Fruit fly (Drosophila melanogaster): ENCODE results near the gene CG2680.

The CG2680 gene

dm6 chrX:2703693-2704092 lies 3.5 kb downstream of the CG2680 start, which contains the start of gene Ugalt (continued):
- peak; percentile 100 for TF ChIP-seq lilli (GFP tag; optimal IDR thresholded peaks at IDR 0.05)
- 0 out of 2 replicates have a peak, but pooled peaks have one; percentile 27 for TF ChIP-seq nerfin-2 (GFP tag; IDR thresholded peaks at IDR 0.05; ENCODE audit: partially characterized antibody)
- TF ChIP-seq tll (GFP tag; optimal IDR thresholded peaks at IDR 0.05) = peak in 1 of 2 experiments; percentile 95
- TF ChIP-seq pb (GFP tag; optimal IDR thresholded peaks at IDR 0.05) = peak; percentile 100
- TF ChIP-seq CG10959 (GFP tag; IDR thresholded peaks at IDR 0.05) = peak; percentile 100
- peak; percentile 100 for TF ChIP-seq Meics (GFP tag; optimal IDR thresholded peaks at IDR 0.05)
- peak; percentile 96 for TF ChIP-seq Nf-YC (tag; optimal IDR thresholded peaks at IDR 0.05)
- TF ChIP-seq Rx (GFP tag; IDR thresholded peaks at IDR 0.05) = peak; percentile 100
- peak; percentile 100 for TF ChIP-seq CG13424 (tag; optimal IDR thresholded peaks at IDR 0.05)
- no peak for TF ChIP-seq Tbp (GFP tag; optimal IDR thresholded peaks at IDR 0.05)
- TF ChIP-seq kah (GFP tag; optimal IDR thresholded peaks at IDR 0.05) = peak; percentile 100
- peak; percentile 100 for TF ChIP-seq bcd (GFP tag; optimal IDR thresholded peaks at IDR 0.05)
- peak; percentile 94 for TF ChIP-seq CG30020 (tag; optimal IDR thresholded peaks at IDR 0.05)
- TF ChIP-seq CG32532 (GFP tag; IDR thresholded peaks at IDR 0.05) = peak; percentile 100
- TF ChIP-seq NC2β (GFP tag; optimal IDR thresholded peaks at IDR 0.05) = peak; percentile 100
- TF ChIP-seq wek (GFP tag; optimal IDR thresholded peaks at IDR 0.05) = peak; percentile 100
- peak; percentile 100 for TF ChIP-seq CG18764 (GFP tag; optimal IDR thresholded peaks at IDR 0.05)
- TF ChIP-seq Opbp (GFP tag; IDR thresholded peaks at IDR 0.05; ENCODE audit: partially characterized antibody) = peak; percentile 51; the same call in 1 of the 3 replicates
- peak; percentile 100 for TF ChIP-seq pnt (GFP tag; optimal IDR thresholded peaks at IDR 0.05)
- TF ChIP-seq CG17385 (GFP tag; optimal IDR thresholded peaks at IDR 0.05) = peak; percentile 100
- peak; percentile 100 for TF ChIP-seq fu2 (GFP tag; optimal IDR thresholded peaks at IDR 0.05)
- peak; percentile 100 for TF ChIP-seq Ptx1 (GFP tag; IDR thresholded peaks at IDR 0.05)
- TF ChIP-seq bbx (GFP tag; IDR thresholded peaks at IDR 0.05; ENCODE audit: partially characterized antibody) = peak; percentile 51
- TF ChIP-seq CG7271 (tag; optimal IDR thresholded peaks at IDR 0.05) = peak; percentile 100
- peak; percentile 100 for TF ChIP-seq ERR (GFP tag; optimal IDR thresholded peaks at IDR 0.05)
- no peak for TF ChIP-seq h (optimal IDR thresholded peaks at IDR 0.05)
- TF ChIP-seq Dad (GFP tag; optimal IDR thresholded peaks at IDR 0.05) = peak; percentile 100
- TF ChIP-seq CG7928 (GFP tag; optimal IDR thresholded peaks at IDR 0.05) = peak; percentile 96
- peak; percentile 100 for TF ChIP-seq Antp (GFP tag; optimal IDR thresholded peaks at IDR 0.05)
- TF ChIP-seq mam (GFP tag; optimal IDR thresholded peaks at IDR 0.05) = peak; percentile 100
- peak; percentile 100 for TF ChIP-seq CG16815 (GFP tag; optimal IDR thresholded peaks at IDR 0.05)
- TF ChIP-seq dpn (GFP tag; optimal IDR thresholded peaks at IDR 0.05) = peak; percentile 100
- TF ChIP-seq CG12299 (tag; optimal IDR thresholded peaks at IDR 0.05) = peak; percentile 100
- TF ChIP-seq br (optimal IDR thresholded peaks at IDR 0.05) = no peak
- peak; percentile 98 for TF ChIP-seq CG17186 (GFP tag; optimal IDR thresholded peaks at IDR 0.05)
- peak; percentile 100 for TF ChIP-seq tio (GFP tag; optimal IDR thresholded peaks at IDR 0.05)
- TF ChIP-seq ac (GFP tag; optimal IDR thresholded peaks at IDR 0.05) = peak; percentile 99
- peak; percentile 100 for TF ChIP-seq CG6689 (GFP tag; IDR thresholded peaks at IDR 0.05)
- peak; percentile 100 for TF ChIP-seq CG12769 (tag; optimal IDR thresholded peaks at IDR 0.05)
- TF ChIP-seq Doc3 (GFP tag; IDR thresholded peaks at IDR 0.05; ENCODE audit: partially characterized antibody) = no peak
- TF ChIP-seq Bteb2 (GFP tag; optimal IDR thresholded peaks at IDR 0.05) = peak; percentile 100
- peak; percentile 86 to 93 for TF ChIP-seq insv (GFP tag; optimal IDR thresholded peaks at IDR 0.05)
- peak; percentile 100 for TF ChIP-seq toy (GFP tag; IDR thresholded peaks at IDR 0.05)
- peak; percentile 100 for TF ChIP-seq corto (GFP tag; optimal IDR thresholded peaks at IDR 0.05)
- peak; percentile 100 for TF ChIP-seq Nf-YA (GFP tag; IDR thresholded peaks at IDR 0.05)
- TF ChIP-seq CG10366 (GFP tag; IDR thresholded peaks at IDR 0.05) = peak; percentile 100
- TF ChIP-seq CG9727 (GFP tag; optimal IDR thresholded peaks at IDR 0.05) = peak; percentile 100
- TF ChIP-seq caup (GFP tag; optimal IDR thresholded peaks at IDR 0.05; ENCODE audit: severe bottlenecking) = peak; percentile 100
- TF ChIP-seq CG10431 (GFP tag; optimal IDR thresholded peaks at IDR 0.05) = peak; percentile 99
- peak; percentile 100 for TF ChIP-seq CG3281 (GFP tag; optimal IDR thresholded peaks at IDR 0.05)
- peak; percentile 35; the same call in 1 of the 3 replicates for TF ChIP-seq CG6791 (GFP tag; IDR thresholded peaks at IDR 0.05; ENCODE audit: partially characterized antibody)

Measured in whole organism, embryonic.